Worm (Caenorhabditis elegans) whole organism, L1 larva: Measurements from ENCODE around the gene gldi-10.

Source experiments
- C16A3.4 ChIP-seq: fragments of 150-350 bp; optimal IDR thresholded peaks from 2 replicates; lab custom pipeline; 2014; ENCODE audit warnings: missing biosample characterization, missing genetic modification characterization
- blmp-1 ChIP-seq: fragments of 150-350 bp; optimal IDR thresholded peaks from 2 replicates; lab custom pipeline; 2014; ENCODE audit warnings: missing biosample characterization, missing genetic modification characterization
- ceh-63 ChIP-seq: fragments of 200-800 bp; sonication (Bioruptor generic); optimal IDR thresholded peaks from 2 replicates; lab custom pipeline; 2018; ENCODE audit warnings: mild to moderate bottlenecking, missing genetic modification characterization, missing compliant biosample characterization
- elt-2 ChIP-seq: sonication (generic microtip); optimal IDR thresholded peaks from 2 replicates; lab custom pipeline; 2016; ENCODE audit warnings: missing genetic modification characterization, mild to moderate bottlenecking, inconsistent platforms, missing compliant biosample characterization, missing genetic modification reagents
- grh-1 ChIP-seq: fragments of 200-800 bp; sonication (Bioruptor generic); IDR thresholded peaks from 2 replicates; pipeline ENCODE4 v1.3.6; 2022; ENCODE audit warnings: missing genetic modification reagents, missing genetic modification characterization, missing compliant biosample characterization
- pqm-1 ChIP-seq: sonication (generic microtip); optimal IDR thresholded peaks from 3 replicates; lab custom pipeline; 2017; ENCODE audit warnings: missing biosample characterization, missing genetic modification characterization
- snu-23 ChIP-seq: sonication (generic microtip); optimal IDR thresholded peaks from 2 replicates; lab custom pipeline; 2016; ENCODE audit warnings: missing genetic modification characterization, missing compliant biosample characterization
- zag-1 ChIP-seq: fragments of 150-350 bp; optimal IDR thresholded peaks from 2 replicates; lab custom pipeline; 2014; ENCODE audit warnings: missing biosample characterization, missing genetic modification characterization
- ztf-11 ChIP-seq, 2 experiments: sonication (generic microtip); optimal IDR thresholded peaks; 2 replicates each; lab custom pipeline; 2016 to 2017; ENCODE audit warnings: missing genetic modification characterization in 2 of 2, missing biosample characterization in 1 of 2, missing compliant biosample characterization in 1 of 2
- ztf-4 ChIP-seq: fragments of 150-350 bp; optimal IDR thresholded peaks from 2 replicates; lab custom pipeline; 2014; ENCODE audit warnings: missing biosample characterization, missing genetic modification characterization

ce11 chrIV:9130605-9131004, 31.6 kb downstream of the gldi-10 start:
- TF ChIP-seq elt-2 (tag; lab: Kevin White, UChicago), result no peak
- TF ChIP-seq blmp-1, result no peak
- TF ChIP-seq grh-1 (GFP tag; lab: Robert Waterston, UW), result no peak
- no peak for TF ChIP-seq ztf-4
- no peak for TF ChIP-seq snu-23 (GFP tag; lab: Kevin White, UChicago)
- no peak for TF ChIP-seq ztf-11 (tag; optimal IDR thresholded peaks at IDR 0.05; lab: Kevin White, UChicago)
- no peak for TF ChIP-seq zag-1
- TF ChIP-seq pqm-1 (tag; lab: Kevin White, UChicago), result no peak
- TF ChIP-seq C16A3.4 (tag; lab: Kevin White, UChicago), result no peak
- no peak for TF ChIP-seq ceh-63 (GFP tag; lab: Kevin White, UChicago)
